Fruit fly (Drosophila melanogaster) whole organism, embryonic: ENCODE results near the gene tutl.

Experiments
- Ada2b ChIP-seq: fragments of 200-800 bp; sonication (Bioruptor generic); IDR thresholded peaks from 2 replicates; pipeline ENCODE4 v1.3.6; 2022; ENCODE audit warnings: missing biosample characterization, missing genetic modification characterization
- CG11504 ChIP-seq: fragments of 200-800 bp; sonication (Bioruptor generic); optimal IDR thresholded peaks from 3 replicates; lab custom pipeline; 2019; ENCODE audit warnings: missing biosample characterization, mild to moderate bottlenecking, missing genetic modification characterization, moderate library complexity
- CG11723 ChIP-seq: fragments of 200-800 bp; sonication (Bioruptor generic); optimal IDR thresholded peaks from 2 replicates; lab custom pipeline; 2017; ENCODE audit warnings: missing biosample characterization, mild to moderate bottlenecking, missing genetic modification characterization
- CG13296 ChIP-seq: fragments of 200-800 bp; sonication (Bioruptor generic); optimal IDR thresholded peaks from 3 replicates; lab custom pipeline; 2018; ENCODE audit warnings: missing biosample characterization, mild to moderate bottlenecking, missing genetic modification characterization
- CG13894 ChIP-seq: fragments of 200-800 bp; sonication (Bioruptor generic); optimal IDR thresholded peaks from 3 replicates; lab custom pipeline; 2018; ENCODE audit warnings: missing biosample characterization, mild to moderate bottlenecking, missing genetic modification characterization, moderate library complexity
- CG17359 ChIP-seq: fragments of 200-800 bp; sonication (Bioruptor generic); optimal IDR thresholded peaks from 3 replicates; lab custom pipeline; 2018; ENCODE audit warnings: missing biosample characterization, mild to moderate bottlenecking, missing genetic modification characterization, moderate library complexity
- CG18262 ChIP-seq: fragments of 200-800 bp; optimal IDR thresholded peaks from 3 replicates; lab custom pipeline; 2019; ENCODE audit warnings: missing biosample characterization, mild to moderate bottlenecking, missing genetic modification characterization, moderate library complexity
- CG2875 ChIP-seq: fragments of 200-800 bp; sonication (Bioruptor generic); optimal IDR thresholded peaks from 2 replicates; lab custom pipeline; 2017; ENCODE audit warnings: missing biosample characterization, mild to moderate bottlenecking, missing genetic modification characterization, missing genetic modification reagents
- CG2889 ChIP-seq: fragments of 200-800 bp; sonication (Bioruptor generic); IDR thresholded peaks from 3 replicates; pipeline ENCODE4 v1.3.6; 2022; ENCODE audit warnings: missing biosample characterization, missing genetic modification characterization
- CG32772 ChIP-seq: fragments of 200-800 bp; sonication (Bioruptor generic); IDR thresholded peaks from 2 replicates; pipeline ENCODE4 v1.3.6; 2022; ENCODE audit warnings: missing biosample characterization, missing genetic modification characterization
- CG33213 ChIP-seq: fragments of 200-800 bp; sonication (Bioruptor generic); optimal IDR thresholded peaks from 3 replicates; lab custom pipeline; 2016; ENCODE audit warnings: missing biosample characterization, missing genetic modification characterization
- CG34376 ChIP-seq: fragments of 200-800 bp; sonication (Bioruptor generic); optimal IDR thresholded peaks from 2 replicates; lab custom pipeline; 2018; ENCODE audit warnings: missing biosample characterization, mild to moderate bottlenecking, missing genetic modification characterization
- CG4328 ChIP-seq: fragments of 200-800 bp; sonication (Bioruptor generic); optimal IDR thresholded peaks from 3 replicates; lab custom pipeline; 2017; ENCODE audit warnings: missing biosample characterization, missing genetic modification reagents, missing genetic modification characterization
- CG4360 ChIP-seq: fragments of 200-800 bp; sonication (Bioruptor generic); IDR thresholded peaks from 2 replicates; pipeline ENCODE4 v1.3.6; 2022; ENCODE audit warnings: missing biosample characterization, missing genetic modification characterization
- CG4617 ChIP-seq: fragments of 200-800 bp; sonication (Bioruptor generic); optimal IDR thresholded peaks from 3 replicates; lab custom pipeline; 2016; ENCODE audit warnings: missing biosample characterization, missing genetic modification characterization, borderline replicate concordance
- CG4730 ChIP-seq: fragments of 200-800 bp; sonication (Bioruptor generic); IDR thresholded peaks from 2 replicates; pipeline ENCODE4 v1.3.6; 2022; ENCODE audit warnings: missing biosample characterization, missing genetic modification characterization
- CG6272 ChIP-seq: fragments of 200-800 bp; sonication (Bioruptor generic); IDR thresholded peaks from 2 replicates; pipeline ENCODE4 v1.3.6; 2022; ENCODE audit warnings: missing biosample characterization, missing genetic modification characterization
- CG7928 ChIP-seq: fragments of 200-800 bp; sonication (Bioruptor generic); optimal IDR thresholded peaks from 2 replicates; lab custom pipeline; 2017; ENCODE audit warnings: missing biosample characterization, mild to moderate bottlenecking, missing genetic modification characterization
- CHES-1-like ChIP-seq: fragments of 200-800 bp; sonication (Bioruptor generic); optimal IDR thresholded peaks from 2 replicates; lab custom pipeline; 2016; ENCODE audit warnings: missing biosample characterization, missing genetic modification characterization
- CoRest ChIP-seq: fragments of 200-800 bp; sonication (Bioruptor generic); optimal IDR thresholded peaks from 3 replicates; lab custom pipeline; 2018; ENCODE audit warnings: missing biosample characterization, mild to moderate bottlenecking, missing genetic modification characterization, moderate library complexity
- Doc3 ChIP-seq: fragments of 200-800 bp; sonication (Bioruptor generic); IDR thresholded peaks from 3 replicates; pipeline ENCODE4 v1.3.6; 2022; ENCODE audit warnings: missing biosample characterization, missing genetic modification characterization; ENCODE audit not compliant: partially characterized antibody
- Gsc ChIP-seq: fragments of 200-800 bp; sonication (Bioruptor generic); IDR thresholded peaks from 2 replicates; pipeline ENCODE4 v1.3.6; 2022; ENCODE audit warnings: missing biosample characterization, missing genetic modification characterization
- Hmr ChIP-seq: fragments of 200-800 bp; sonication (Bioruptor generic); optimal IDR thresholded peaks from 3 replicates; lab custom pipeline; 2017; ENCODE audit warnings: mild to moderate bottlenecking, missing biosample characterization, missing genetic modification reagents, missing genetic modification characterization
- Jarid2 ChIP-seq: fragments of 200-800 bp; sonication (Bioruptor generic); optimal IDR thresholded peaks from 3 replicates; lab custom pipeline; 2017; ENCODE audit warnings: mild to moderate bottlenecking, missing biosample characterization, missing genetic modification reagents, missing genetic modification characterization
- Nf-YC ChIP-seq: fragments of 200-800 bp; optimal IDR thresholded peaks from 3 replicates; lab custom pipeline; 2019; ENCODE audit warnings: missing biosample characterization, mild to moderate bottlenecking, missing genetic modification characterization, moderate library complexity
- Opbp ChIP-seq: fragments of 200-800 bp; sonication (Bioruptor generic); IDR thresholded peaks from 3 replicates; pipeline ENCODE4 v1.3.6; 2022; ENCODE audit warnings: missing biosample characterization, missing genetic modification characterization; ENCODE audit not compliant: partially characterized antibody
- Pdp1 ChIP-seq, 2 experiments: fragments of 200-800 bp; sonication (Bioruptor generic); optimal IDR thresholded peaks; 3 replicates each; lab custom pipeline; 2016; ENCODE audit warnings: missing biosample characterization in 2 of 2, missing genetic modification characterization in 2 of 2, mild to moderate bottlenecking in 1 of 2, moderate library complexity in 1 of 2
- Side ChIP-seq: fragments of 200-800 bp; sonication (Bioruptor generic); optimal IDR thresholded peaks from 2 replicates; lab custom pipeline; 2016; ENCODE audit warnings: missing biosample characterization, missing genetic modification characterization
- Sry-β ChIP-seq: fragments of 200-800 bp; sonication (Bioruptor generic); optimal IDR thresholded peaks from 2 replicates; lab custom pipeline; 2018; ENCODE audit warnings: missing biosample characterization, mild to moderate bottlenecking, missing genetic modification characterization, moderate library complexity
- Trl ChIP-seq, 3 experiments: fragments of >200 bp in 2 of 3; fragments of 200-800 bp in 1 of 3; sonication (Bioruptor generic) in 1 of 3; optimal IDR thresholded peaks; 2 replicates in 1 of 3; 3 replicates in 2 of 3; lab custom pipeline; 2016 to 2017; ENCODE audit warnings: missing biosample characterization in 1 of 3, missing genetic modification characterization in 1 of 3
- bab2 ChIP-seq: fragments of 200-800 bp; sonication (Bioruptor generic); optimal IDR thresholded peaks from 2 replicates; lab custom pipeline; 2016; ENCODE audit warnings: missing biosample characterization, missing genetic modification characterization
- chif ChIP-seq, 2 experiments: fragments of 200-800 bp; sonication (Bioruptor generic); optimal IDR thresholded peaks; 3 replicates each; lab custom pipeline; 2016; ENCODE audit warnings: missing biosample characterization in 2 of 2, missing genetic modification characterization in 2 of 2
- crc ChIP-seq: fragments of 200-800 bp; sonication (Bioruptor generic); optimal IDR thresholded peaks from 2 replicates; lab custom pipeline; 2016; ENCODE audit warnings: missing biosample characterization, missing genetic modification characterization
- crol ChIP-seq: fragments of 200-800 bp; sonication (Bioruptor generic); IDR thresholded peaks from 2 replicates; pipeline ENCODE4 v1.3.6; 2022; ENCODE audit warnings: missing biosample characterization, missing genetic modification characterization
- dpn ChIP-seq, 2 experiments: fragments of 200-800 bp; sonication (Bioruptor generic); optimal IDR thresholded peaks; 3 replicates each; lab custom pipeline; 2016; ENCODE audit warnings: missing biosample characterization in 2 of 2, missing genetic modification characterization in 2 of 2
- fd102C ChIP-seq: fragments of 200-800 bp; sonication (Bioruptor generic); optimal IDR thresholded peaks from 2 replicates; lab custom pipeline; 2018; ENCODE audit warnings: missing biosample characterization, mild to moderate bottlenecking, missing genetic modification characterization, moderate library complexity
- ken ChIP-seq: fragments of 200-800 bp; sonication (Bioruptor generic); IDR thresholded peaks from 3 replicates; pipeline ENCODE4 v1.3.6; 2022; ENCODE audit warnings: missing biosample characterization, missing genetic modification characterization
- nau ChIP-seq: fragments of 200-800 bp; sonication (Bioruptor generic); optimal IDR thresholded peaks from 3 replicates; lab custom pipeline; 2017; ENCODE audit warnings: missing biosample characterization, mild to moderate bottlenecking, missing genetic modification characterization, missing genetic modification reagents
- odd ChIP-seq: fragments of 200-800 bp; sonication (Bioruptor generic); optimal IDR thresholded peaks from 2 replicates; lab custom pipeline; 2017; ENCODE audit warnings: missing biosample characterization, mild to moderate bottlenecking, missing genetic modification characterization
- peb ChIP-seq: fragments of 200-800 bp; sonication (Bioruptor generic); IDR thresholded peaks from 2 replicates; pipeline ENCODE4 v1.3.6; 2022; ENCODE audit warnings: missing biosample characterization, missing genetic modification characterization
- scrt ChIP-seq: fragments of 200-800 bp; sonication (Bioruptor generic); optimal IDR thresholded peaks from 2 replicates; lab custom pipeline; 2018; ENCODE audit warnings: missing biosample characterization, mild to moderate bottlenecking, missing genetic modification characterization, moderate library complexity
- slbo ChIP-seq: fragments of 200-800 bp; sonication (Bioruptor generic); IDR thresholded peaks from 2 replicates; pipeline ENCODE4 v1.3.6; 2022; ENCODE audit warnings: missing biosample characterization, missing genetic modification characterization
- unpg ChIP-seq: fragments of 200-800 bp; sonication (Bioruptor generic); optimal IDR thresholded peaks from 3 replicates; lab custom pipeline; 2018; ENCODE audit warnings: missing biosample characterization, mild to moderate bottlenecking, missing genetic modification characterization, moderate library complexity

The tutl gene

dm6 chr2L:4292560-4292959 lies 9.6 kb downstream of the tutl start (continued):
- no peak for TF ChIP-seq CG18262 (tag; lab: Kevin White, UChicago)
- no peak for TF ChIP-seq CHES-1-like (GFP tag; lab: Kevin White, UChicago)
- no peak for TF ChIP-seq CG4360 (GFP tag; lab: Robert Waterston, UW)
- TF ChIP-seq Gsc: no peak
- no peak for TF ChIP-seq fd102C
- TF ChIP-seq CG11504 (tag; lab: Kevin White, UChicago): peak; percentile 66
- TF ChIP-seq scrt (GFP tag; lab: Kevin White, UChicago): peak; percentile 8
- TF ChIP-seq ken (GFP tag; lab: Robert Waterston, UW): 0 out of 3 replicates have a peak, but pooled peaks have one; percentile 17
- TF ChIP-seq Nf-YC (tag; lab: Kevin White, UChicago): no peak
- TF ChIP-seq CG32772: 0 out of 2 replicates have a peak, but pooled peaks have one; percentile 24
- peak; percentile 25 for TF ChIP-seq CG2875 (GFP tag; lab: Kevin White, UChicago)
- no peak for TF ChIP-seq crol (GFP tag; lab: Robert Waterston, UW)
- peak in 1 of 2 experiments; percentile 37 for TF ChIP-seq chif (GFP tag; optimal IDR thresholded peaks at IDR 0.05; lab: Kevin White, UChicago)
- TF ChIP-seq Hmr (GFP tag; lab: Kevin White, UChicago): peak; percentile 29
- no peak for TF ChIP-seq CG11723 (GFP tag; lab: Kevin White, UChicago)
- peak; percentile 21 for TF ChIP-seq CoRest (tag; lab: Kevin White, UChicago)
- TF ChIP-seq Sry-β: no peak
- peak; percentile 30; the same call in 1 of the 2 replicates for TF ChIP-seq CG4730
- no peak for TF ChIP-seq CG4617 (GFP tag; lab: Kevin White, UChicago)
- TF ChIP-seq Pdp1 (GFP tag; optimal IDR thresholded peaks at IDR 0.05; lab: Kevin White, UChicago): peak in 1 of 2 experiments; percentile 45
- no peak for TF ChIP-seq CG2889
- TF ChIP-seq CG13894 (tag; lab: Kevin White, UChicago): no peak
- no peak for TF ChIP-seq Jarid2 (GFP tag; lab: Kevin White, UChicago)
- peak; percentile 53 for TF ChIP-seq unpg
- TF ChIP-seq CG17359: peak; percentile 49
- TF ChIP-seq slbo (GFP tag; lab: Robert Waterston, UW): peak; percentile 47
- no peak for TF ChIP-seq CG34376 (GFP tag; lab: Kevin White, UChicago)
- no peak for TF ChIP-seq CG33213 (GFP tag; lab: Kevin White, UChicago)
- no peak for TF ChIP-seq CG4328 (GFP tag; lab: Kevin White, UChicago)
- no peak for TF ChIP-seq peb (GFP tag; lab: Robert Waterston, UW)
- TF ChIP-seq CG7928 (GFP tag; lab: Kevin White, UChicago): no peak
- TF ChIP-seq nau (GFP tag; lab: Kevin White, UChicago): no peak
- peak; percentile 44; the same call in 1 of the 2 replicates for TF ChIP-seq Ada2b (GFP tag; lab: Robert Waterston, UW)
- TF ChIP-seq odd (GFP tag; lab: Kevin White, UChicago): no peak
- TF ChIP-seq dpn (GFP tag; optimal IDR thresholded peaks at IDR 0.05; lab: Kevin White, UChicago): peak; percentile 26 to 28
- no peak for TF ChIP-seq Doc3 (GFP tag; lab: Robert Waterston, UW)
- TF ChIP-seq crc (GFP tag; lab: Kevin White, UChicago): no peak
- TF ChIP-seq bab2: peak; percentile 31
- TF ChIP-seq Opbp: no peak
- TF ChIP-seq Trl (optimal IDR thresholded peaks at IDR 0.05; lab: Kevin White, UChicago): no peak
- no peak for TF ChIP-seq Trl (GFP tag; optimal IDR thresholded peaks at IDR 0.05; lab: Kevin White, UChicago)
- no peak for TF ChIP-seq Side (GFP tag; lab: Kevin White, UChicago)
- TF ChIP-seq CG6272: no peak
- peak; percentile 11 for TF ChIP-seq CG13296 (GFP tag; lab: Kevin White, UChicago)
